Worm (Caenorhabditis elegans): ENCODE measurements around the gene Y54G2A.19.

Y54G2A.19 gene

ce11 chrIV:2914545-2914944 lies 20.0 kb upstream of the Y54G2A.19 start:
- TF ChIP-seq hmbx-1 (tag; optimal IDR thresholded peaks at IDR 0.05) (no peak), tra-4 (tag; optimal IDR thresholded peaks at IDR 0.05) (no peak), ets-7 (tag; optimal IDR thresholded peaks at IDR 0.05) (no peak), tbx-37 (GFP tag; conservative IDR thresholded peaks at IDR 0.05) (no peak), hmg-4 (GFP tag; optimal IDR thresholded peaks at IDR 0.05) (no peak), ama-1 (optimal IDR thresholded peaks at IDR 0.05) (no peak), F13C5.2 (tag; optimal IDR thresholded peaks at IDR 0.05) (no peak), tbx-11 (GFP tag; IDR thresholded peaks at IDR 0.05) (no peak), aly-1 (tag; optimal IDR thresholded peaks at IDR 0.05) (no peak), flt-1 (GFP tag; IDR thresholded peaks at IDR 0.05) (no peak)

ce11 chrIV:2897644-2898160 lies 3.2 kb upstream of the Y54G2A.19 start, which contains the start of gene Y54G2A.36:
Y54G2A.36 (plus strand) TSS chrIV:2897694.
- TF ChIP-seq tra-4 (tag; optimal IDR thresholded peaks at IDR 0.05) (no peak), sea-1 (GFP tag; conservative IDR thresholded peaks at IDR 0.05) (no peak), ceh-36 (tag; optimal IDR thresholded peaks at IDR 0.05) (no peak), ama-1 (optimal IDR thresholded peaks at IDR 0.05) (no peak), tbx-37 (GFP tag; conservative IDR thresholded peaks at IDR 0.05) (no peak), flt-1 (GFP tag; IDR thresholded peaks at IDR 0.05) (no peak), pes-1 (GFP tag; IDR thresholded peaks at IDR 0.05) (no peak)

ce11 chrIV:2893486-2893842 lies 1.1 kb downstream of the Y54G2A.19 start:
- no peak for TF ChIP-seq tbx-11 (GFP tag; IDR thresholded peaks at IDR 0.05)
- TF ChIP-seq B0310.2 (tag; optimal IDR thresholded peaks at IDR 0.05), result no peak
- no peak for TF ChIP-seq tbx-37 (GFP tag; conservative IDR thresholded peaks at IDR 0.05)
- TF ChIP-seq hmbx-1 (tag; optimal IDR thresholded peaks at IDR 0.05), result no peak
- TF ChIP-seq aly-1 (tag; optimal IDR thresholded peaks at IDR 0.05), result no peak
- TF ChIP-seq F13C5.2 (tag; optimal IDR thresholded peaks at IDR 0.05), result no peak
- no peak for TF ChIP-seq ets-7 (tag; optimal IDR thresholded peaks at IDR 0.05)
- no peak for TF ChIP-seq hnd-1 (tag; optimal IDR thresholded peaks at IDR 0.05)
- TF ChIP-seq tra-4 (tag; optimal IDR thresholded peaks at IDR 0.05), result no peak
- no peak for TF ChIP-seq ceh-36 (tag; optimal IDR thresholded peaks at IDR 0.05)
- TF ChIP-seq sea-1 (GFP tag; conservative IDR thresholded peaks at IDR 0.05), result no peak

- TF ChIP-seq F13C5.2 (tag; optimal IDR thresholded peaks at IDR 0.05), result no peak
Observed at ce11 chrIV:2892787-2893485, 1.6 kb downstream of the Y54G2A.19 start.

- TF ChIP-seq tbx-11 (GFP tag; IDR thresholded peaks at IDR 0.05) (no peak), B0310.2 (tag; optimal IDR thresholded peaks at IDR 0.05) (no peak), F13C5.2 (tag; optimal IDR thresholded peaks at IDR 0.05) (no peak), scrt-1 (GFP tag; IDR thresholded peaks at IDR 0.05) (no peak), ama-1 (optimal IDR thresholded peaks at IDR 0.05) (no peak), tra-4 (tag; optimal IDR thresholded peaks at IDR 0.05) (no peak), hnd-1 (tag; optimal IDR thresholded peaks at IDR 0.05) (no peak), ceh-13 (GFP tag; optimal IDR thresholded peaks at IDR 0.05) (no peak), aly-1 (tag; optimal IDR thresholded peaks at IDR 0.05) (no peak), sea-1 (GFP tag; conservative IDR thresholded peaks at IDR 0.05) (no peak), tbx-37 (GFP tag; conservative IDR thresholded peaks at IDR 0.05) (no peak), ceh-36 (tag; optimal IDR thresholded peaks at IDR 0.05) (no peak), flt-1 (GFP tag; IDR thresholded peaks at IDR 0.05) (no peak)
Observed at ce11 chrIV:2892395-2892786, 2.1 kb downstream of the Y54G2A.19 start, which contains the start of gene Y54G2A.18. Y54G2A.18 (minus strand) TSS chrIV:2892495.

ce11 chrIV:2891535-2892233 lies 2.8 kb downstream of the Y54G2A.19 start:
- TF ChIP-seq tra-4 (tag; optimal IDR thresholded peaks at IDR 0.05) (no peak), scrt-1 (GFP tag; IDR thresholded peaks at IDR 0.05) (no peak), F13C5.2 (tag; optimal IDR thresholded peaks at IDR 0.05) (no peak), hmbx-1 (tag; optimal IDR thresholded peaks at IDR 0.05) (no peak), hnd-1 (tag; optimal IDR thresholded peaks at IDR 0.05) (no peak), hmg-4 (GFP tag; optimal IDR thresholded peaks at IDR 0.05) (no peak), B0310.2 (tag; optimal IDR thresholded peaks at IDR 0.05) (no peak), ceh-13 (GFP tag; optimal IDR thresholded peaks at IDR 0.05) (no peak), aly-1 (tag; optimal IDR thresholded peaks at IDR 0.05) (no peak), tbx-11 (GFP tag; IDR thresholded peaks at IDR 0.05) (no peak), flt-1 (GFP tag; IDR thresholded peaks at IDR 0.05) (no peak), pes-1 (GFP tag; IDR thresholded peaks at IDR 0.05) (no peak), ama-1 (optimal IDR thresholded peaks at IDR 0.05) (no peak), tbx-37 (GFP tag; conservative IDR thresholded peaks at IDR 0.05) (no peak), sea-1 (GFP tag; conservative IDR thresholded peaks at IDR 0.05) (no peak), ets-7 (tag; optimal IDR thresholded peaks at IDR 0.05) (no peak), ceh-36 (tag; optimal IDR thresholded peaks at IDR 0.05) (no peak)

ce11 chrIV:2890401-2890952 lies 4.1 kb downstream of the Y54G2A.19 start, which contains the start of the genes nprt-1 and dib-1:
nprt-1 (minus strand) TSS chrIV:2890451.
dib-1 (plus strand) TSS chrIV:2890882.
- TF ChIP-seq F13C5.2 (tag; optimal IDR thresholded peaks at IDR 0.05) (peak; percentile 21), pes-1 (GFP tag; IDR thresholded peaks at IDR 0.05) (no peak)

All from whole organism, early embryonic.